Fruit fly (Drosophila melanogaster): ENCODE results near the gene CG43610.

DNA sequence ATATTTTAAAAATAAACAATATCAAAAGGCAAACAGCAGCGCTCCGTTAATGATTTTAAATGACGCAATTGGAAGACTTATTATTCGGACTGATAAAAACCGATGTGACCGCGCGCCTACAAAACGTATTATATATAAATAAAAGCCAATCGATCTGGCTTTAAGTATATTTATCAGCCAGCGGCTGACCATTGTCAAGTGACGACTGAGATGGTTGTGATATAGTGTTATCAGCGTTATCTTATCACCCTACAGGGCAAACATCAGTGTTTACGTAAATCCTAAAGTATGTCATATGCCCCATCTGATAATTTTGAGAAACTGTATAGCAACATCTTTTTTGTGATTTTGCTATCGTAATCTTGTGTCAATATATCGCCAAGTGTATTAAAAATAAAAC is 9.6 kb upstream of the CG43610 start:
- no peak for TF ChIP-seq CG7101 (tag; optimal IDR thresholded peaks at IDR 0.05)
- TF ChIP-seq pad (GFP tag; optimal IDR thresholded peaks at IDR 0.05): no peak
- TF ChIP-seq CG7045 (GFP tag; optimal IDR thresholded peaks at IDR 0.05): peak; percentile 5
- TF ChIP-seq cnc (optimal IDR thresholded peaks at IDR 0.05): no peak
- TF ChIP-seq CG12768 (GFP tag; optimal IDR thresholded peaks at IDR 0.05): peak; percentile 48
- TF ChIP-seq ovo (GFP tag; optimal IDR thresholded peaks at IDR 0.05): no peak
- no peak for TF ChIP-seq Clk (GFP tag; optimal IDR thresholded peaks at IDR 0.05)
- no peak for TF ChIP-seq Mnt (GFP tag; optimal IDR thresholded peaks at IDR 0.05)
- TF ChIP-seq Crg-1 (GFP tag; optimal IDR thresholded peaks at IDR 0.05): no peak
- TF ChIP-seq CG5204 (GFP tag; optimal IDR thresholded peaks at IDR 0.05): peak; percentile 23
- TF ChIP-seq Hr96 (GFP tag; optimal IDR thresholded peaks at IDR 0.05): no peak
- TF ChIP-seq tj (GFP tag; optimal IDR thresholded peaks at IDR 0.05): no peak

Data from whole organism, adult.